Worm (Caenorhabditis elegans): ENCODE measurements around the gene pcdr-1.

DNA sequence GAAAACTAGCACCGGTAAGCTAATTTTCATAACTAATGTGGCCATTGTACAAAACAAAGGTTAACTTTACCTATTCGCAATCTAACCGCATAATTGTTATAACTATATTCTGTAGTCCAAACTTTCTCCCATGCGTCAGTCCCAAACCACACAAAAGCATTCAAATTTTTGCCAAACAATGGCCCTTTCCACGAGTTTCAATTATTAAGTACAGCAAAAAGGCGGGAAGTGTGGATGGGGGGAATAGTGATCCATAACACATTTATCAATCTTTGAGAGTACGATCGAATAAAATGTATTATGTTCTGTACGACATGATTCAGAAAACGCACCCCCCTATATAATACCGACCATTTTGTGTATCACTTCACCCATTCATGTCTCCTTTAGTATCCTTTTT is 51.8 kb downstream of the pcdr-1 start, which contains the start of gene ZK662.6:
- TF ChIP-seq zag-1 (tag; optimal IDR thresholded peaks at IDR 0.05) (no peak), C16A3.4 (tag; optimal IDR thresholded peaks at IDR 0.05) (no peak), egl-27 (tag; optimal IDR thresholded peaks at IDR 0.05) (no peak), ama-1 (optimal IDR thresholded peaks at IDR 0.05) (no peak), fos-1 (tag; optimal IDR thresholded peaks at IDR 0.05) (no peak), ztf-11 (tag; optimal IDR thresholded peaks at IDR 0.05) (no peak), lin-13 (GFP tag; optimal IDR thresholded peaks at IDR 0.05) (no peak), sup-37 (GFP tag; optimal IDR thresholded peaks at IDR 0.05) (no peak)
